Worm (Caenorhabditis elegans): ENCODE data around the gene F56A8.5.

F56A8.5 gene

DNA sequence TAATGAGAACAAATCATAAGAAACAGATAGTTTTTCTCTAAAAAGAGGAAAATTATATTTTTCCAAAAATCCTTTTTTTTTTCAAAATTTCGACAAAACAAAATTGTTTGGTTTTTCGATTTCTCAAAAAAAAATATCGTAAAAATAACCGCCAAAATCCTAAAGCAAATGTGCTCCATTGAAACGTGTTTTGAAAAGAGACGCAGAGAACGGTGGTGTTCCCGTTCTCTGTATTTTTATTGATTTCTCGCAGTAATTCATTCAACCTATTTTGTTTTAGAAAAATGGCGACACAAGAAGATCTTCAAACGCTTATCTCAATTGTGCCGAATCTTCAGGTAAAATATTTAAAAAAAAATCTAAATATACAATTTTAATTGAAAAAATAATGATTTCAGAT is 48.1 kb downstream of the F56A8.5 start, which contains the start of gene Y43F4B.10 (continued):
- TF ChIP-seq sox-4 (tag; optimal IDR thresholded peaks at IDR 0.05) (no peak), hlh-4 (tag; optimal IDR thresholded peaks at IDR 0.05) (no peak), hpl-2 (GFP tag; optimal IDR thresholded peaks at IDR 0.05) (no peak), unc-98 (GFP tag; IDR thresholded peaks at IDR 0.05) (no peak), efl-1 (optimal IDR thresholded peaks at IDR 0.05) (peak; percentile 51 to 75), efl-1 (GFP tag; optimal IDR thresholded peaks at IDR 0.05 in 1 of 2) (peak; percentile 18 to 58), lin-35 (GFP tag; optimal IDR thresholded peaks at IDR 0.05) (peak; percentile 50 to 69), dpl-1 (GFP tag; optimal IDR thresholded peaks at IDR 0.05) (peak; percentile 42 to 74 (median 51)), nhr-76 (tag; optimal IDR thresholded peaks at IDR 0.05) (no peak), pax-3 (tag; optimal IDR thresholded peaks at IDR 0.05) (no peak), ztf-11 (tag; optimal IDR thresholded peaks at IDR 0.05) (no peak), mep-1 (tag; optimal IDR thresholded peaks at IDR 0.05) (peak; percentile 45), ama-1 (optimal IDR thresholded peaks at IDR 0.05) (no peak), lin-13 (GFP tag; optimal IDR thresholded peaks at IDR 0.05) (peak; percentile 7), vab-15 (tag; optimal IDR thresholded peaks at IDR 0.05) (no peak), lsy-2 (tag; optimal IDR thresholded peaks at IDR 0.05) (peak in 1 of 2 experiments; percentile 64), fkh-10 (GFP tag; optimal IDR thresholded peaks at IDR 0.05) (no peak), egl-27 (tag; optimal IDR thresholded peaks at IDR 0.05) (no peak), snu-23 (GFP tag; optimal IDR thresholded peaks at IDR 0.05) (peak; percentile 30), ceh-82 (tag; optimal IDR thresholded peaks at IDR 0.05) (peak in 1 of 3 experiments; percentile 10), tbx-2 (tag; optimal IDR thresholded peaks at IDR 0.05) (no peak), F16B12.6 (tag; optimal IDR thresholded peaks at IDR 0.05) (peak; percentile 26), nhr-28 (tag; optimal IDR thresholded peaks at IDR 0.05) (no peak), egl-13 (tag; optimal IDR thresholded peaks at IDR 0.05) (no peak)

DNA sequence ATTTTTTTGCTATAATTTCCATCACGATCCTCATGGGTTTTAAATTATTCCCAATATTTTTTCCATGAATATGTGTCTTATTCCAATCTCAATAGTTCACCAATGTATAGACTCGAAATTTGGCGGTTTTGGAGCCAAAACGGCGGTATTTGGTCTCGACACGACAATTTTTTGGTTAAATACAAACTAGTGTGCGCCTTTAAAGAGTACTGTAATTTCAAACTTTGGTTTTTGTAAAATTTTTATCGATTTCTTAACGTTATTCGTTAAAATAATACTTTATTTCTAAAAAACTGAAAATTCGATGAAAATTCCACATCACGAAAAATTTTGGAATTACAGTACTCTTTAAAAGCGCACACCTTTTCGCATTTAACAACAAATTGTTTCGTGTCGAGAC is 49.0 kb downstream of the F56A8.5 start:
- no peak for TF ChIP-seq dsc-1 (tag; optimal IDR thresholded peaks at IDR 0.05)
- TF ChIP-seq unc-30 (tag; optimal IDR thresholded peaks at IDR 0.05): no peak
- TF ChIP-seq nhr-77 (tag; optimal IDR thresholded peaks at IDR 0.05): no peak
- no peak for TF ChIP-seq egl-13 (tag; optimal IDR thresholded peaks at IDR 0.05)
- TF ChIP-seq lin-15B (tag; optimal IDR thresholded peaks at IDR 0.05): no peak
- no peak for TF ChIP-seq blmp-1 (tag; optimal IDR thresholded peaks at IDR 0.05)
- TF ChIP-seq efl-3 (GFP tag; optimal IDR thresholded peaks at IDR 0.05): no peak
- TF ChIP-seq mdl-1 (tag; optimal IDR thresholded peaks at IDR 0.05): no peak
- no peak for TF ChIP-seq ceh-90 (tag; optimal IDR thresholded peaks at IDR 0.05)
- TF ChIP-seq lir-3 (tag; optimal IDR thresholded peaks at IDR 0.05; ENCODE audit: poor library complexity): no peak
- no peak for TF ChIP-seq elt-2 (tag; optimal IDR thresholded peaks at IDR 0.05)
- no peak for TF ChIP-seq nhr-20 (tag; optimal IDR thresholded peaks at IDR 0.05)
- no peak for TF ChIP-seq snu-23 (GFP tag; optimal IDR thresholded peaks at IDR 0.05)
- TF ChIP-seq zip-4 (GFP tag; optimal IDR thresholded peaks at IDR 0.05): no peak
- no peak for TF ChIP-seq pag-3 (tag; optimal IDR thresholded peaks at IDR 0.05; ENCODE audit: borderline replicate concordance, insufficient read depth)
- no peak for TF ChIP-seq fkh-8 (tag; optimal IDR thresholded peaks at IDR 0.05)
- TF ChIP-seq hpl-2 (GFP tag; optimal IDR thresholded peaks at IDR 0.05): no peak
- TF ChIP-seq aly-2 (tag; optimal IDR thresholded peaks at IDR 0.05): no peak
- no peak for TF ChIP-seq alr-1 (tag; optimal IDR thresholded peaks at IDR 0.05; ENCODE audit: borderline replicate concordance)

DNA sequence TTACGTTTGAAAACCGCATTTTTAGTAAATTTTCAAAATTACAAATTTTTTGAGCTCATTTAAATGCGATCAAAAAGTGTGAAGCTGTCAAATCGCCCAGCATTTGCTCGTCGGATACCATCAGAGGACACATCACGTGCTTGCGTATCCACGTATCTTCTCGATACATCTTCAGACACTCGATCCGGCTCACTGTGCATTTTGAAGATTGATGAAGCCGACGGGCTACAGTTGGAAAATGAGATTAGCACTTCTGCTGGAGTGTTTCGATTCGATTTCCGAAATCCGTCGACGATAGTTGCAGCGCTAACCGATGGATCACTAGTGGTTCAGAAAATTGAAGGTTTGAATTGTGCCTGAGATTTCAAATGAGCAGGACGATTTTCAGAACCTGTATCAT is 49.4 kb downstream of the F56A8.5 start, which contains the start of gene dph-7:
dph-7 (plus strand) TSS at position 53 of the 400 bp plus-strand sequence.
- TF ChIP-seq efl-1 (optimal IDR thresholded peaks at IDR 0.05) (no peak), efl-1 (GFP tag; optimal IDR thresholded peaks at IDR 0.05 in 1 of 2) (peak in 1 of 2 experiments; percentile 72), alr-1 (tag; optimal IDR thresholded peaks at IDR 0.05; ENCODE audit: borderline replicate concordance) (no peak)
